Fruit fly (Drosophila melanogaster) whole organism, embryonic: ENCODE results near the gene Cpr67Fb.

Experiments
- Atf3 ChIP-seq: fragments of 200-800 bp; sonication (Bioruptor generic); optimal IDR thresholded peaks from 3 replicates; lab custom pipeline; 2016; ENCODE audit warnings: missing biosample characterization, missing genetic modification characterization
- CG17186 ChIP-seq: fragments of 200-800 bp; sonication (Bioruptor generic); optimal IDR thresholded peaks from 3 replicates; lab custom pipeline; 2017; ENCODE audit warnings: missing biosample characterization, missing genetic modification reagents, missing genetic modification characterization
- CG17912 ChIP-seq: fragments of 200-800 bp; sonication (Bioruptor generic); optimal IDR thresholded peaks from 2 replicates; lab custom pipeline; 2018; ENCODE audit warnings: missing biosample characterization, mild to moderate bottlenecking, missing genetic modification characterization
- CG4328 ChIP-seq: fragments of 200-800 bp; sonication (Bioruptor generic); optimal IDR thresholded peaks from 3 replicates; lab custom pipeline; 2017; ENCODE audit warnings: missing biosample characterization, missing genetic modification reagents, missing genetic modification characterization
- CG7745 ChIP-seq: fragments of 200-800 bp; sonication (Bioruptor generic); optimal IDR thresholded peaks from 2 replicates; lab custom pipeline; 2018; ENCODE audit warnings: missing biosample characterization, mild to moderate bottlenecking, missing genetic modification characterization, moderate library complexity
- CG7839 ChIP-seq: fragments of 200-800 bp; sonication (Bioruptor generic); optimal IDR thresholded peaks from 3 replicates; lab custom pipeline; 2018; ENCODE audit warnings: missing biosample characterization, mild to moderate bottlenecking, missing genetic modification characterization, moderate library complexity
- CHES-1-like ChIP-seq: fragments of 200-800 bp; sonication (Bioruptor generic); optimal IDR thresholded peaks from 2 replicates; lab custom pipeline; 2016; ENCODE audit warnings: missing biosample characterization, missing genetic modification characterization
- crp ChIP-seq, 2 experiments: fragments of 200-800 bp; sonication (Bioruptor generic); optimal IDR thresholded peaks; 2 replicates in 1 of 2; 3 replicates in 1 of 2; lab custom pipeline; 2017; ENCODE audit warnings: missing biosample characterization in 2 of 2, missing genetic modification characterization in 2 of 2, mild to moderate bottlenecking in 1 of 2, moderate library complexity in 1 of 2
- onecut ChIP-seq: fragments of 200-800 bp; sonication (Bioruptor generic); IDR thresholded peaks from 2 replicates; pipeline ENCODE4 v1.3.6; 2022; ENCODE audit warnings: missing biosample characterization, missing genetic modification characterization
- pb ChIP-seq: fragments of 200-800 bp; sonication (Bioruptor generic); optimal IDR thresholded peaks from 3 replicates; lab custom pipeline; 2016; ENCODE audit warnings: missing biosample characterization, missing genetic modification characterization

DNA sequence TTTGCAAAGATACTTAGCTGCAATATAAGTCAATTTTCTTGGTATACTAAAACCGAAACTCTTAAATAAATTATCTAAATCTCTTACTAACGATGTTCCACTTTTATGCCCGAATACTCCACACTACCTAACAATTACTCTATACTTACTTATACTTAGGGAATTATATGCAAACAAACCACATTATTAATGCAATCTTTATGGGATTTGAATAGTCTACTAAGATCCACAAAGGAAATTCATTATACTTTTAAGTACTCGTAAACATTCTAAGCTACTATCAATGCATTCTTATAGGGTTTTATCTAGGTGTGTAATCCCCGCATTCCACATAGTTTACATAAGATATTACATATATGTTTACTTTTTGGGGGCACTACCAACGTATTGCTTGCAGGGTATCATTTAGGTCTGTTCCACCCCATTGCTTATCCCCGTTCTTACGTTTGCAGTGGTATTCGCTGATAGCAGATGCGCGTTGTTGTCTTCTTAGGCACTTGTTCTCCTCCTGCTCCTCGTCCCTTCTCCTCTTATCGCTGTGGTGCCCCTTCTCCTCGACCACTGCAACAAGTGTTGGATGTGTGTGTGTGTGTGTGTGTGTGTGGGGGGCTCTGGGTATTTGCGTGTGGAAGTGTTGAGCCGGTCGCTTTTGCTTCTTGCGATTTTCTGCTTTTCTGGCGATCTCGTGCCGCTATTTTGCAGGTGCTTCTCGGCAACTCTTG lies 3.7 kb downstream of the Cpr67Fb start:
- TF ChIP-seq CG4328 (GFP tag; lab: Kevin White, UChicago) (no peak), Atf3 (GFP tag; lab: Kevin White, UChicago) (no peak), CG17912 (GFP tag; lab: Kevin White, UChicago) (no peak), crp (GFP tag; optimal IDR thresholded peaks at IDR 0.05; lab: Kevin White, UChicago) (no peak), CHES-1-like (GFP tag; lab: Kevin White, UChicago) (no peak), pb (no peak), CG17186 (GFP tag; lab: Kevin White, UChicago) (no peak), onecut (GFP tag; lab: Robert Waterston, UW) (no peak), CG7745 (tag; lab: Kevin White, UChicago) (no peak), CG7839 (tag; lab: Kevin White, UChicago) (no peak)
